Worm (Caenorhabditis elegans) whole organism, L4 larva: ENCODE measurements around the gene EGAP2.1.

ENCODE experiments used
- ama-1 ChIP-seq: fragments of 150-350 bp; optimal IDR thresholded peaks from 2 replicates; lab custom pipeline; 2014; ENCODE audit warnings: inconsistent platforms, mixed read lengths
- ceh-82 ChIP-seq: sonication (generic microtip); optimal IDR thresholded peaks from 2 replicates; lab custom pipeline; 2017; ENCODE audit warnings: missing biosample characterization, missing genetic modification characterization
- pha-4 ChIP-seq, 2 experiments: fragments of 150-350 bp in 1 of 2; fragments of 200-800 bp in 1 of 2; sonication (Bioruptor generic) in 1 of 2; IDR thresholded peaks in 1 of 2; optimal IDR thresholded peaks in 1 of 2; 2 replicates each; pipeline versions ENCODE4 v1.3.6 to Lab custom; 2014 to 2022; ENCODE audit warnings: missing genetic modification characterization in 2 of 2, missing genetic modification reagents in 2 of 2, missing biosample characterization in 1 of 2, missing compliant biosample characterization in 1 of 2
- sdz-12 ChIP-seq: fragments of 200-800 bp; sonication (Bioruptor generic); optimal IDR thresholded peaks from 2 replicates; lab custom pipeline; 2018; ENCODE audit warnings: mild to moderate bottlenecking, missing genetic modification characterization, missing compliant biosample characterization
- snpc-1.2 ChIP-seq: fragments of 200-800 bp; sonication (Bioruptor generic); IDR thresholded peaks from 2 replicates; pipeline ENCODE4 v1.3.6; 2022; ENCODE audit warnings: missing genetic modification reagents, missing genetic modification characterization, missing compliant biosample characterization
- spr-1 ChIP-seq: sonication (generic microtip); optimal IDR thresholded peaks from 2 replicates; lab custom pipeline; 2016; ENCODE audit warnings: mild to moderate bottlenecking, missing genetic modification characterization, missing compliant biosample characterization
- unc-39 ChIP-seq: sonication (generic microtip); optimal IDR thresholded peaks from 2 replicates; lab custom pipeline; 2017; ENCODE audit warnings: missing biosample characterization, missing genetic modification characterization

ce11 chrII:5246791-5247361 is 15.7 kb downstream of the EGAP2.1 start, which contains the start of gene ptr-6:
- TF ChIP-seq ceh-82 (no peak), unc-39 (tag; lab: Kevin White, UChicago) (no peak), spr-1 (tag; lab: Kevin White, UChicago) (no peak), snpc-1.2 (no peak), sdz-12 (GFP tag; lab: Kevin White, UChicago) (no peak), ama-1 (lab: Kevin White, UChicago) (no peak), pha-4 (GFP tag; IDR thresholded peaks at IDR 0.05; lab: Robert Waterston, UW) (no peak), pha-4 (tag; optimal IDR thresholded peaks at IDR 0.05; lab: Kevin White, UChicago) (no peak)
